Worm (Caenorhabditis elegans) whole organism, young adult: Measurements from ENCODE around the gene add-1.

Experiments
- F39B2.1 ChIP-seq: fragments of 200-800 bp; sonication (Bioruptor generic); IDR thresholded peaks from 2 replicates; pipeline ENCODE4 v1.3.6; 2022; ENCODE audit warnings: missing genetic modification reagents, missing genetic modification characterization, missing compliant biosample characterization
- F49E8.2 ChIP-seq: sonication (generic microtip); optimal IDR thresholded peaks from 3 replicates; lab custom pipeline; 2017; ENCODE audit warnings: missing genetic modification characterization, mild to moderate bottlenecking, missing compliant biosample characterization, antibody characterized with exemption, moderate library complexity; ENCODE audit not compliant: insufficient read depth
- K11D2.4 ChIP-seq: fragments of 200-800 bp; sonication (Bioruptor generic); IDR thresholded peaks from 2 replicates; pipeline ENCODE4 v1.3.6; 2022; ENCODE audit warnings: missing genetic modification reagents, missing genetic modification characterization, missing compliant biosample characterization
- attf-6 ChIP-seq: fragments of 200-800 bp; sonication (Bioruptor generic); IDR thresholded peaks from 2 replicates; pipeline ENCODE4 v1.3.6; 2022; ENCODE audit warnings: missing genetic modification reagents, missing genetic modification characterization, missing compliant biosample characterization
- efl-1 ChIP-seq: fragments of 150-350 bp; optimal IDR thresholded peaks from 2 replicates; lab custom pipeline; 2014; ENCODE audit warnings: missing biosample characterization, missing genetic modification reagents, missing genetic modification characterization
- him-1 ChIP-seq: sonication (generic microtip); optimal IDR thresholded peaks from 2 replicates; lab custom pipeline; 2016; ENCODE audit warnings: missing genotype, missing genetic modification reagents, missing genetic modification characterization, missing compliant biosample characterization
- lin-35 ChIP-seq, 3 experiments: fragments of 150-350 bp in 2 of 3; sonication (generic microtip) in 1 of 3; optimal IDR thresholded peaks; 2 replicates each; lab custom pipeline; 2014 to 2018; ENCODE audit warnings: missing biosample characterization in 3 of 3, missing genetic modification characterization in 3 of 3, missing genetic modification reagents in 3 of 3
- mcd-1 ChIP-seq: fragments of 200-800 bp; sonication (Bioruptor generic); IDR thresholded peaks from 2 replicates; pipeline ENCODE4 v1.3.6; 2022; ENCODE audit warnings: missing genetic modification reagents, missing genetic modification characterization, missing compliant biosample characterization
- pha-4 ChIP-seq: fragments of 150-350 bp; sonication (generic microtip); optimal IDR thresholded peaks from 2 replicates; lab custom pipeline; 2014; ENCODE audit warnings: missing biosample characterization, missing genetic modification reagents, missing genetic modification characterization
- rcor-1 ChIP-seq: fragments of 200-800 bp; sonication (Bioruptor generic); IDR thresholded peaks from 2 replicates; pipeline ENCODE4 v1.3.6; 2022; ENCODE audit warnings: missing genetic modification reagents, missing genetic modification characterization, missing compliant biosample characterization
- unc-62 ChIP-seq: fragments of 150-350 bp; optimal IDR thresholded peaks from 2 replicates; lab custom pipeline; 2014; ENCODE audit warnings: missing biosample characterization, missing genetic modification reagents, missing genetic modification characterization
- xnd-1 ChIP-seq: sonication (generic microtip); optimal IDR thresholded peaks from 2 replicates; lab custom pipeline; 2016; ENCODE audit warnings: missing genotype, missing genetic modification reagents, missing genetic modification characterization, missing compliant biosample characterization

DNA sequence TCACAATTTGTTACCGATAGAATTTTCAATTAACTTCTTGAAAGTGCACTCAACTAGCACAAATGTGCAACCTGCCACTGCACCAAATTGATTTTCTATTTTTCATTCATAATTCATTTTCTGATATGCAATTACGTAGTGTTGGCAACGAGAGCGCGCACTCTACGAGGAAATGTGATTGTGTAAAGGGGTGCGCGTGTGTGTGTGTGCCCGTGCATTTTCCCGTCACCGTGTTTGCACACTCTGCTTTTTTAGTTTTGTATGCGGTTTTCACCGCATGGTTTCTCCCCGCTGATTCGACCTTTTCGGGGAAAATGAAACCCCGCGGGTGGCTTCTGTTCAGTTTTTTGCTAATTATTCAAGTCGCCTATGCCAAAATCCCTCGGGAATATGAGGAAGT, 30.3 kb upstream of the add-1 start, which contains the start of gene T07F12.2:
- TF ChIP-seq rcor-1 (GFP tag; lab: Robert Waterston, UW) (no peak), F49E8.2 (tag; lab: Kevin White, UChicago) (no peak), him-1 (tag; lab: Kevin White, UChicago) (no peak), lin-35 (GFP tag; optimal IDR thresholded peaks at IDR 0.05; lab: Kevin White, UChicago) (no peak), unc-62 (GFP tag; lab: Kevin White, UChicago) (no peak), K11D2.4 (GFP tag; lab: Robert Waterston, UW) (no peak), efl-1 (GFP tag; lab: Kevin White, UChicago) (no peak), F39B2.1 (GFP tag; lab: Robert Waterston, UW) (no peak), attf-6 (no peak), mcd-1 (GFP tag; lab: Robert Waterston, UW) (no peak), pha-4 (tag; lab: Kevin White, UChicago) (no peak), xnd-1 (tag; lab: Kevin White, UChicago) (no peak)
